Fruit fly (Drosophila melanogaster): ENCODE measurements around the gene Acsx3.

DNA sequence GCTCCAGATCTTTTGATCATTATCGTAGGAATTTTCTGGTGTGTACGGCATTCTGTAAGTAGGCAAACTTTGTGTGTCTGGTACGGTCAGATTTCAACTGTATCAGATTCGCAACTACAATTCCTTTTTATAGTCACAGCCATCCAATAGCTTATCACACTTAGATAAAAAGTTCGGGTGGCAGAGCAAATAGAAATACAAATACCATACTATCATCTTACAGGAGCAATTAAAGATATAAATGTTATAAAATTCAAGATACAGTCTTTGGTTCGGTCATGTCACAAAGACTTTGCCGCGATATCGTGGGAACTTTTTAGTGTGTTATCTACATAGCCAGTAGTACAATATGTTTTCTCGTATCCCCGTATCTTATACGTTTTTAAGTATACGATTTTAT, 7.9 kb upstream of the Acsx3 start, which contains the start of gene Acsx1L:
- no peak for TF ChIP-seq CG7045 (GFP tag; optimal IDR thresholded peaks at IDR 0.05)
- TF ChIP-seq tj (GFP tag; optimal IDR thresholded peaks at IDR 0.05): no peak
- TF ChIP-seq CG33017 (tag; optimal IDR thresholded peaks at IDR 0.05): no peak
